Fruit fly (Drosophila melanogaster): ENCODE results near the gene CG10996.
A peak's percentile ranks its signal among the peaks of the same experiment; 100 is the strongest.

The CG10996 gene

DNA sequence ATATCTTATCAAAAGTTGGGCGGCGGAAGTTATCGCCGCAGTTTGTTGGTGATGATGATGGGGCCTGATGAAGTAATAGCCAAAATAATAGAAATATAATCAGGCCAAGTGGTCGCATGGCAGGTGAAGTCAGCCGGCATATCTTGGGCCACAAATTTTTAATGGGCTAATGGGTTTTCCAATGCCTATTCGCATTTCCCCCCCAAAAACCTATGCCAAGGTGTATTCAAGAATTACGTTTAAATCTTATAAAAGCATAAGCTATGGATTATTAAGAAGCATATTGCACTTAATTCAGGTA, 20.7 kb upstream of the CG10996 start:
- TF ChIP-seq CG17801 (GFP tag; optimal IDR thresholded peaks at IDR 0.05; ENCODE audit: partially characterized antibody), result no peak

DNA sequence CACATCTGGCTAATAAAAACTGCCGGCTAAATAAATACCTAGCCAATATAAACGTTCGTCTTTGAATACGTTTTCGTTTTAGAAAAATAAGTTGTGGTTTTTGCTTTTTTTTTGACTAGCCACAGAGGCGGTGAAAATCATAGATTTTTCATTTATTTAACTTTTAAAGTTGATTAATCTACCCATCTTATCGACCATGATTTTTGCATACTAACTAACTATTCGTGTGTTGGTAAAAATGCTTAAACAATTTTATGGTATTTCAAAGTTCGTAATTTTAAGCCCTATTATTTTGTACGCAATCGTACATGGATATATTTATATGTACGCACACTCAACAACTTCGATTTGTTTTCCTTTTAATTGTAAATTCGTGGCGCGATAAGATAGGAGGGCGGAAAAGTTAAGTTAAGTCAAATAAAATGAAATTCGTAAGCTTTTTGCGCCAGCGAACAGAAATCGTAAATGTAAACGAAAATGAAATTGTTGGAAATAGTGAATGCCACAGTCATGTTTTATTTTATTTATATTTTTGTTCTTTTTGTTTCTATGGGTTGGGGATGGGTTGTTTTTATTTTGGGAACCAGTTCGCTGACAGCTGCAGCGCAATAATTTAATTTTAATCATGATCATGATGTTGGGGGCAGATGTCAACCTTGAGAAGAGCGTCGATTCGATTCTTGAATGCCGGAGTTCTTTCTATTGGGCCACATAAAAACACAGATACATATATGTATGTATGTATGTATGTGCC, 20.2 kb upstream of the CG10996 start:
- TF ChIP-seq CG17801 (GFP tag; optimal IDR thresholded peaks at IDR 0.05; ENCODE audit: partially characterized antibody), result peak; percentile 84

DNA sequence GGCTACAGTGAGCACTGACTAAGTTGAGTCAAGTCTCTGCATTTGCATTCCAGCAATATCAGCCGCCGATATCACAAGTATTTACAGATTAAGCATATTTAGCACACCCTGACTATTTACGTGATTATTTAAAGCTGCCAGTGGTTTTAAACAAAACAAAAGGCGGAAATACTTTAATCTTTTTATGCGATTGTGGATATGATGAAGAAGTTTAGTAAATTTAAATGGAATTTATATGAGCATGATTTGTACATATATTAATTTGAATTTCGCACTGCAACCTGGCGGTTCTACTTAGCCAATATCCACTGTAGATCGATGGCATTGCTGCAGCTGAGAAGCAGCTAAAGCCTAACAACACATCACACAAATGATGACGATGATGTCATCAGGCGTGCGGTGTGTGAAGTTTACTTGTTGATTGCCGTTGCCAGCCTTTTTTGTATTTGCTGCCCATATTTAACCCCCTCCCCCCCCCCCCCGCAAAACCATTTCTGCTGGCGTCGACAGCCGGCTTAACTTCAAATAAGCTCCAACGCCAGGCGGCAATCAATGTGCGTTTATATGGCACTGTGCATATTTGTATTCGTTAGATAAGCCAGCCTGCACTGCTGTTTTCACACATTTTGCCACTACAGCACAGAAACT, 18.2 kb upstream of the CG10996 start:
- peak; percentile 28 for TF ChIP-seq CG17801 (GFP tag; optimal IDR thresholded peaks at IDR 0.05; ENCODE audit: partially characterized antibody)

DNA sequence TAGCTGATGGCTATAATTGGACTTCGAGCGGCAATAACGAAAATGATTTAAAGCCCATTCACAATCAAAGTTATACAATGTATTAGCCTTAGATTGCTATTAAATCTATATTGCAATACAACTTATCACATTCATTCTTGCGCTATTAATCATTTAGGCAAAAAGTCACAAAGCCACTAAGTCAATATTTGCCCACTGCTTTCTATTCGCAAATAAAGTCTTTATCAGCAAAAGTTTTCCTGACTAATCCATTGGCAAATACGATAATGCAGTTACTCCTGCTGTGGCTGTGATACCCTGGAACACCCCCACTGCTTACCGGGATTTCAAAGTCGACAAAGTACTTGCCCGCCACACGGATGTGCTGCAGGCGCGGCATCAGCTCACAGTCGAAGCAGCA, 16.6 kb upstream of the CG10996 start:
- TF ChIP-seq CG17801 (GFP tag; optimal IDR thresholded peaks at IDR 0.05; ENCODE audit: partially characterized antibody), result peak; percentile 29

DNA sequence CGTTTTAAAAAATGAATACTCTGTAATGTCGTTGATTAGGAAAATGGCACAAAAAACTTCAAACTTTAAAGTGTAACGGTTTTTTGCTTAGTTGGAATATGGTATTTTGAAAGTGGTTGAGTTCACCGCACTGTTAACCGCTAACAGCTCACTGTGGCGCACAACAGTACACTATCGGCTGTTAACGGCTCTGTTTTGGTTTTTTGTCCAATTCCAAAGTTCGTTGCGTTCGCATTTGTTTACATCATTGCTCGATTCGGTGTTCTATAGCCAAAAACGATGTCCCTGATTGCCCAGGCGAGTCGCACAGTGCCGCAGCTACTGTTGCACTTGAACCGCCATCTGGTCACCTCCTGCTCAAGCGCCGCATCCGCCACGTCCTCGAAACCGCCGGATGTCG, 14.0 kb upstream of the CG10996 start, which contains the start of gene CG11095:
CG11095 (plus strand) TSS at position 205 of the 400 bp plus-strand sequence.
- TF ChIP-seq CG17801 (GFP tag; optimal IDR thresholded peaks at IDR 0.05; ENCODE audit: partially characterized antibody), result no peak

DNA sequence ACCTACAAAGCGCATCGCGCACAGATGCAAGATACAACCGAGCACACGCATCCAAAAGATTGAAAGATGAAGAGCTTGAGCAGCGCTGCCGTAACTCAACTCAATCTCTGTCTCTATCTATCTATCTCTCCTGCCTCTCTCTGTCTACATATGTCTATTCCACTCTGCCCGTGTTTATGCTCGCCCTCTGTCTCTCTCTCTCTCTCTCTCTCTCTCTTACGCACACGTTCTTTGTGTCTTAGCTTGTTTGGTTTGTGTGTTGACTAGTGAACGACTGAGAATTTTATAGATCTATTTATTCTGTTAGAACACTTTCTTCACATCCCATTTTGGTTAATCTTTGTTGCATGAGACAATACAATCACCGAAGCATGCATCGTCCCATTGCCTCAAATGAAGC, 8.1 kb upstream of the CG10996 start:
- TF ChIP-seq CG17801 (GFP tag; optimal IDR thresholded peaks at IDR 0.05; ENCODE audit: partially characterized antibody), result no peak

DNA sequence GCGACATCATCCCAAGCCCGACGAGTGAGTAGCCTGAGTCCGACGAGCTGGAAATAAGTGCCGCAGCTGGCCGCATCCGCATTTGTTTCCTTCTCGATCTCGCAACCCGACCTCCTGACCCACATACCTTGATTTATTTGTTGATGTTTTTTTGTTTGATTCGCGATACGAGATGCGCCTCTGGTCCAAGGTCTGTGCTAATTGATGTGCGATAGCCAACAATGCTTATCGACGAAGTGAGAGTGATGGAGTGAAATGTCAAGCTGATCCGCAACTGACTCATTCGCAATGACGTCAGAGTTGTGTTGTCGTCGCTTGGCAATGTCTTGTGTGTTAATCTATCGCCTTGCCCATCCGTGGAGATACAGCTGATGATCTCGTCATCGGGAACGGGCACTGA, 7.0 kb upstream of the CG10996 start:
- TF ChIP-seq CG17801 (GFP tag; optimal IDR thresholded peaks at IDR 0.05; ENCODE audit: partially characterized antibody), result no peak

DNA sequence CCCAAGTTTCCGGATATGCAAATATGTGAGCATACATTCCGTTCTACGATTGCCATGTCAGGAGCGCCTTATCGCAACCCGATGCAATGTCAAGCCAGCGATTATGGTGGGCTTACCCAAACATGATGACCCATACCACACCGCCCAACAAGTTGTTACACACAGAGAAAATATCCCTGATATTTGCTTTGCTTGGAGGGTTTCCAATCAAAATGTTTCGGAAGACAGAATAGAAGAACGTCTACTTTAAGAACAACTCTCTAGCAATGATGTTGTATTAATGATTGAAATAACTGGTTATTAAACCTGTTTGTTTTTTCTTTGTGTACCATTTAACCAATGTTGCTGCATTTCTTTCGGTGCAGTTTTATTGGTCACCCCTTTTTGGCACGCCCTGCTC, 3.2 kb upstream of the CG10996 start:
- no peak for TF ChIP-seq CG17801 (GFP tag; optimal IDR thresholded peaks at IDR 0.05; ENCODE audit: partially characterized antibody)

DNA sequence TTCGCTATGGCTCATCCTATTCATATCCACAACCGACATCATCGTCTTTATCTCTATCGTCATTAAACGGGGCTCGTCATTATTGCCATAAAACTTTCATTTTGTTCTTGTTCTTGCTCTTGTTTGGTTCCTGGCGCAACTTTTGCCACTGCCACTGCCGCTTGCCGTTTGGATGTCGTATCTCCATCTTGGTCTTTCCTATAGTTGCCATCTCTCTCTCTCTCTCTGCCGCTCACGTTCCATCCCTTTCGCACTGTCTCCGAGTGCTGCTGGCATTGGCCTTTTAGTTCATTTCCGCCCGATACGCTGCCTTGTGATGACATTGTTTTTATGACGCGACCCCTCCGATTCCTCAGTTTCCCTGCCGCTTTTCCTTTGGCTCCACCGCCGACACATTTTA, 5.0 kb downstream of the CG10996 start:
- no peak for TF ChIP-seq CG17801 (GFP tag; optimal IDR thresholded peaks at IDR 0.05; ENCODE audit: partially characterized antibody)

DNA sequence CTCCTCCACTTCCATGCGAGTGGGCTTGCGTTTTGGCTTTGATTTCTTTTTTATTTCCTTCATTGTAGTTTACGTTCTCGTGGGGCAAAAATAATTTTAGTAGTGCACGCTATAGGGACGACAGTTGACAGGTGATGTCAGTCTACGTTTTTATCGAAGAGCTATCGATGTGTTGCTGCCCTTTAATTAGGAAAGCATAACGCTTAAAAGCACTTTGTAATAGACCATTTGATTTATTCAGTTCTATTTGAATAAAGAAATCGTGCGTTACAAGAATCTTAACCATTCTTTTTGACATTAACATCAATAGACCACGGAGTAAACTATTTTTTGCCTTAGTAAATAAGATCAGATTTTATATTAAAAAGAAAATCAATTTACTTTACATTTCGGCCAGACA, 6.4 kb downstream of the CG10996 start, which contains the start of gene CG10993:
CG10993 (minus strand) TSS at position 101 of the 400 bp plus-strand sequence.
- no peak for TF ChIP-seq CG17801 (GFP tag; optimal IDR thresholded peaks at IDR 0.05; ENCODE audit: partially characterized antibody)

DNA sequence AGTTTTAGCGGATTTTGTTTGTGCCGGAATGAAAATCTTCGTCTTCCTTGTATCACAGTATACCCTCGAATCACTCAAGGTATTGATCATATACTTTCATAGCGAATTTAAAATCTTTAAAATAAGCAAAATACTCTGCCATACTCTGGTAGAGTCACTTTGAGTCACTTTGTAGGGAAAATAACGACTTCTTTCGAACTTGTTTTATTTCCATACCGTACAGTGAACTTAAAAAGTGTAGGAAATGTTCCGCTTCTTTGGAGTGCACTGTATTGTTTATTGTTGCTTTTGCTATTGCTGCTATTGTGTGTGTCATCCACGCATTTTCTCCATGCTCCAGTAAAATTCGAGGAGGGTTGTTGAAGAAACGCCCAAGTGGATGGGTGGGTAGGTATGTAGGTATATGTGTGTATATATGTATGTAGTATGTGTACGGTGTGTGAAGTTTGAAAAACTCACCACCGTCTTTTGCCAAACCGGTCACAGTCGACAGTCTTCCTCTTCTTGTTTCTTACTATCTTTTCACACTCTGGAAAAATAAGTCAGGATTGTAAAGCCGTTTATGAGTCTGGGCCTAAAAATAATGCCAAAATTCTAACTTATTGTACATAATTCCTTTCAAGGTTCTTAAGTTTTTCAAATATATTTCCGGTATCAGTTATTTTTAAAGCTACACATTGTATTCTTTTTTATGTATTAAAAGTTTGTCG, 8.3 kb downstream of the CG10996 start:
- TF ChIP-seq CG17801 (GFP tag; optimal IDR thresholded peaks at IDR 0.05; ENCODE audit: partially characterized antibody), result no peak

DNA sequence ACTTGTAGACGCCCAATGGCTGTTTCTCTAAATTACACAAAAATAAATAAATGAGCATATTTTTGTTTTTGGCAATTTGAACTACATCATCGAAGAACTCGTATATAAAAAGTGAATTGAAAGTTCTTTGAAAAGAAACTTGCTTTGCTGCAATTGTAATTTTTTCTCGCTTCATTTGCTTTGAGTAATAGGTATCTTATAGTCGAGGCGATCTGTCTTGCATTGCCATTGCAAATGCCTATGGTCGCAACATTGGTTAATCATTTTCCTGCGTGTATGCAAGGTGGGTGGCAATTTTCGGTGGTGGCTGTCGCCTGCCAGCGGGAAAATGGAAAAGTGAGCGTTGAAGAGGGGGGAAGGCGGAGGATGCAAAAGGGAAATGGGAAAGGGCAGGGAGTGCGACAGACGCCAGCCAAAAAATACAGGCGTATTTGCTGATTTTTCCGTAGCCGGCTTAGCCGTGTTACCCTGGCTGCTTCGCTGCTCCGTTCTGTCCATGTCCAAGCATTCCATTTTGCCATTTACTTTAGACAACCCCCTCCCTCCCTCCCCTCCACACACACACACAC, 10.1 kb downstream of the CG10996 start:
- TF ChIP-seq CG17801 (GFP tag; optimal IDR thresholded peaks at IDR 0.05; ENCODE audit: partially characterized antibody), result no peak

DNA sequence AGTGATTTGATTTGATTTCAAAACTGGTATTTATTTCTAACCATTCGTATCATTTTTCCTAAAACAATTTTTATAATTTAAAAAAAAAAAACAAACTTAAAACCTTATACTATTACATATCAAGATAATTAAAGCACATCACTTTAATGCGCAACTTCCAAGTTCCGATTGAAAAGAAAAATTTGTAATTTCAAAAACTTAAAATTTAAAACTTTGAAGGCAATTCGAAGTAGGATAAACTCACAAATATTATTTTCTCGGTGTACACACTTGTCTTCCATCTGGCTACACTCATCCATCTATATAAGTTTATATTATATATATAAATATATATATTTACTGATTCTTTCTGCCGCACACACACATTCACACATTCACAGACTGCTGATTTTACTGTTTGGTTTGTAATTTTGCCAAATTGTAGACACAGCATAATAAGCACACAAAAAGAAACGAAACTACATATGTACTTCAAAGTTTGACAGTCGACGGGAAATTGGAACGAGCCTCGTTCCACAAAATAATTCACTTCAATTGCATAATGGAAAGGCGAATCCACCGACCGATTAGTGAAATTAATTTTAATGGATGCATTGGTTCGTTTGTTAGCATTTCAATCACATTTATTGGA, 11.3 kb downstream of the CG10996 start:
- TF ChIP-seq CG17801 (GFP tag; optimal IDR thresholded peaks at IDR 0.05; ENCODE audit: partially characterized antibody), result no peak

DNA sequence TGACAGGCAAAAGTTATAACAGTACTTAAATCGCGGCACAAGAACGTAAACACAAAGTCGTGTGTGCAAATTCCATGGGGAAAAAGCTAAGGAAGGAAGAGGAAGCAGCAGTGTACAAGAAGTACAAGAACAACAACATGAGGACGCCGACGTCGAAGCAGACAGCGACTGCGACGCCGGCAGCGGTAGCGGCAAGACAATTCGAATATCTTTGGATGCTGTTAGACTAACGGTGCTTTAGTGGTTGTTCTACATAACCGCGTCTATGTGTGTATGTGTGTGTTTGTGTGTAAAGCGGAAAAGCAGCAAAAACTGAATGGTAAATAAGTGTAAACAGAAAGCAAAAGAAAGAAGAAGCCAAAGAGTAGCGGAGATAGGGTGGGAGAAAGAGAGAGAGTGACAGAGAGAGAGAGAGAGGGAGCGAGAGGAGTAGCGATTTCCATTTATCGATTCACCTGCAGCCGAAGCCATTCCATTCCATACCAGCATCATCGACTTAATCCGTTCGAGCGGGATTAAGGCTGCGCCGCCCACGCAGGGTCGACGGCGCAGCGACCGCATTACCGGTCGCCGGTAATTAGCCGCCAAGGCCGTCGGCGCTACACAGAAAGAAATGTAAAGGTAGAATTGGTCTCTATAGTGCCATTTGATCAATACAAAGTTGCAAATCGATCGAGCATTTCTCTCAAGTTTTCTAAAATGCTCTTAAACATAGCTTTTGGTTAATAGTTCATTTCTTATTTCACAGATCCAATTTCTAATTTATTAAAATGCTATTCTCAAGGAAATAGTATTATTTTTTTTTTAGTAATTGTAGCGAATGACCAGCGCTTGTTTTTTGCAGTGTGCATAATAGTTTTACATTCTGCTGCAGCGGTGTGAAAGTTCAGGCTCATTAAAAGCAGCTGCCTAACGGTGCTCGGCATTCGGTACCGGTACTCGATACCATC, 13.2 kb downstream of the CG10996 start:
- TF ChIP-seq CG17801 (GFP tag; optimal IDR thresholded peaks at IDR 0.05; ENCODE audit: partially characterized antibody), result no peak

Measured in ovary, adult (tissue).